Worm (Caenorhabditis elegans): ENCODE measurements around the gene ZK938.11.

ce11 chrII:9862147-9862546 lies 21.9 kb upstream of the ZK938.11 start, which contains the start of gene C08H9.18:
- TF ChIP-seq sptf-1 (tag; optimal IDR thresholded peaks at IDR 0.05) (no peak), bed-3 (GFP tag; optimal IDR thresholded peaks at IDR 0.05) (no peak), cnd-1 (tag; optimal IDR thresholded peaks at IDR 0.05) (no peak), lsy-2 (tag; optimal IDR thresholded peaks at IDR 0.05) (no peak), ztf-11 (tag; optimal IDR thresholded peaks at IDR 0.05) (no peak), unc-39 (tag; optimal IDR thresholded peaks at IDR 0.05) (no peak), blmp-1 (tag; optimal IDR thresholded peaks at IDR 0.05) (no peak), nhr-237 (tag; optimal IDR thresholded peaks at IDR 0.05) (no peak), lin-13 (tag; optimal IDR thresholded peaks at IDR 0.05) (no peak), drap-1 (GFP tag; optimal IDR thresholded peaks at IDR 0.05) (no peak)

Measured in whole organism, mixed stage, embryonic.